Fruit fly (Drosophila melanogaster): ENCODE data around the gene CG14352.

- TF ChIP-seq lola (GFP tag; optimal IDR thresholded peaks at IDR 0.05) = no peak
- TF ChIP-seq N (GFP tag; optimal IDR thresholded peaks at IDR 0.05) = peak; percentile 96
- TF ChIP-seq HLH106 (tag; optimal IDR thresholded peaks at IDR 0.05) = no peak
- no peak for TF ChIP-seq jim (GFP tag; optimal IDR thresholded peaks at IDR 0.05)
- TF ChIP-seq Mio (GFP tag; optimal IDR thresholded peaks at IDR 0.05) = no peak
- no peak for TF ChIP-seq tai (GFP tag; optimal IDR thresholded peaks at IDR 0.05)
- no peak for TF ChIP-seq CG9705 (GFP tag; optimal IDR thresholded peaks at IDR 0.05)
- no peak for TF ChIP-seq Sp1 (GFP tag; optimal IDR thresholded peaks at IDR 0.05)
- no peak for TF ChIP-seq brk (GFP tag; optimal IDR thresholded peaks at IDR 0.05)
- TF ChIP-seq br (GFP tag; optimal IDR thresholded peaks at IDR 0.05) = no peak
- TF ChIP-seq Vsx2 (GFP tag; optimal IDR thresholded peaks at IDR 0.05; ENCODE audit: partially characterized antibody) = no peak
- peak; percentile 69 for TF ChIP-seq GATAd (GFP tag; optimal IDR thresholded peaks at IDR 0.05)
- no peak for TF ChIP-seq sv (GFP tag; optimal IDR thresholded peaks at IDR 0.05)
Observed at dm6 chr2L:1644378-1644777, 33.2 kb downstream of the CG14352 start.

Data from whole organism, wandering third instar larva.